Worm (Caenorhabditis elegans) whole organism, young adult: ENCODE measurements around the gene T02C12.5.
"Not testable (repeated sequence)": the region's sequence is repeated elsewhere in the genome, so short reads cannot be mapped to it uniquely, and the experiment has no call there.

Source experiments
- B0261.1 ChIP-seq: sonication (generic microtip); optimal IDR thresholded peaks from 2 replicates; lab custom pipeline; 2016; ENCODE audit warnings: mild to moderate bottlenecking, missing genetic modification characterization, moderate library complexity, missing compliant biosample characterization
- Y53G8AR.9 ChIP-seq: fragments of 200-800 bp; sonication (Bioruptor generic); conservative IDR thresholded peaks from 2 replicates; pipeline ENCODE4 v1.3.6; 2022; ENCODE audit warnings: missing genetic modification reagents, missing genetic modification characterization, missing compliant biosample characterization
- ama-1 ChIP-seq, 3 experiments: fragments of 150-350 bp in 1 of 3; sonication (generic microtip) in 2 of 3; optimal IDR thresholded peaks; 2 replicates each; lab custom pipeline; 2014 to 2018; ENCODE audit warnings: missing biosample characterization in 2 of 3, missing genetic modification characterization in 2 of 3, missing genetic modification reagents in 2 of 3
- atf-7 ChIP-seq: sonication (generic microtip); optimal IDR thresholded peaks from 2 replicates; lab custom pipeline; 2017; ENCODE audit warnings: mild to moderate bottlenecking, missing genetic modification characterization, missing compliant biosample characterization
- attf-3 ChIP-seq: fragments of 200-800 bp; sonication (Bioruptor generic); conservative IDR thresholded peaks from 2 replicates; pipeline ENCODE4 v1.3.6; 2022; ENCODE audit warnings: missing genetic modification reagents, missing genetic modification characterization, missing compliant biosample characterization
- ccch-3 ChIP-seq: fragments of 200-800 bp; sonication (Bioruptor generic); optimal IDR thresholded peaks from 2 replicates; lab custom pipeline; 2018; ENCODE audit warnings: mild to moderate bottlenecking, missing genetic modification characterization, missing compliant biosample characterization
- hlh-26 ChIP-seq: fragments of 200-800 bp; sonication (Bioruptor generic); conservative IDR thresholded peaks from 2 replicates; pipeline ENCODE4 v1.3.6; 2022; ENCODE audit warnings: missing genetic modification reagents, missing genetic modification characterization, missing compliant biosample characterization
- nhr-90 ChIP-seq: sonication (generic microtip); optimal IDR thresholded peaks from 2 replicates; lab custom pipeline; 2016; ENCODE audit warnings: missing genotype, mild to moderate bottlenecking, missing genetic modification characterization, missing compliant biosample characterization

ce11 chrIII:3987070-3987675 is 40.8 kb downstream of the T02C12.5 start:
- TF ChIP-seq hlh-26 (GFP tag; lab: Robert Waterston, UW); ama-1 (optimal IDR thresholded peaks at IDR 0.05; lab: Kevin White, UChicago); ama-1 (GFP tag; optimal IDR thresholded peaks at IDR 0.05; lab: Kevin White, UChicago); atf-7 (tag; lab: Kevin White, UChicago); attf-3 (GFP tag; lab: Robert Waterston, UW); B0261.1 (tag; lab: Kevin White, UChicago); Y53G8AR.9 (GFP tag; lab: Robert Waterston, UW); nhr-90; ccch-3 (GFP tag; lab: Kevin White, UChicago): not testable (repeated sequence)
